Fruit fly (Drosophila melanogaster): Measurements from ENCODE around the gene CG14414.

- TF ChIP-seq psq (optimal IDR thresholded peaks at IDR 0.05) (no peak), insv (optimal IDR thresholded peaks at IDR 0.05) (no peak)
Measured at dm6 chrX:14606873-14607272, 26.5 kb downstream of the CG14414 start.

Data from Kc167 (cell line).